Worm (Caenorhabditis elegans): ENCODE results near the gene T04A8.8.

DNA sequence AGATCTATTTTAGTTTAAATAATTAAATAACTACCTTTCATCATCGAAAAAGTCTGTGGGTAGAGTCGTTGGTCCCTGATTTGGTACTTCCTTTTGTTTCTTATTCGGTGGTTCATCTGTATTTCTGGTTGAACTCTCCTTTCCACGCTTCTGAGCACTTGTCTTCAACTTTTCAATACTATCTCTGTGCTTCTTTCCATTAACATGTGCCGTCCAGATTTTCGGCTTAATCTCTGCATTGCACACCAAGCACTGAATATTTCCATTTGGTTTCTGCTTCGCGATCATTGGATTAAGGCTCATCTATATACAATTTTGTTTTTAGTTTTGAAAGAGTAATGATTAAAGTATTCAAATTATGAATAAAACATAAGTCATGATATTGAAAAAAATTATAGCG lies 6.1 kb downstream of the T04A8.8 start, which contains the start of gene sel-13:
- TF ChIP-seq ama-1 (optimal IDR thresholded peaks at IDR 0.05) (no peak), ama-1 (GFP tag; optimal IDR thresholded peaks at IDR 0.05) (no peak), madf-8 (GFP tag; conservative IDR thresholded peaks at IDR 0.05) (no peak), sptf-2 (GFP tag; optimal IDR thresholded peaks at IDR 0.05) (no peak), lin-54 (GFP tag; optimal IDR thresholded peaks at IDR 0.05) (no peak), ztf-25 (GFP tag; IDR thresholded peaks at IDR 0.05) (no peak), mel-28 (tag; optimal IDR thresholded peaks at IDR 0.05; ENCODE audit: borderline replicate concordance) (no peak), dpl-1 (GFP tag; optimal IDR thresholded peaks at IDR 0.05) (no peak), ceh-58 (GFP tag; IDR thresholded peaks at IDR 0.05) (no peak), cebp-1 (GFP tag; IDR thresholded peaks at IDR 0.05) (no peak), cebp-1 (tag; optimal IDR thresholded peaks at IDR 0.05) (no peak), lin-35 (GFP tag; optimal IDR thresholded peaks at IDR 0.05) (no peak), attf-5 (GFP tag; optimal IDR thresholded peaks at IDR 0.05) (no peak), snpc-4 (GFP tag; optimal IDR thresholded peaks at IDR 0.05) (no peak), snpc-4 (tag; optimal IDR thresholded peaks at IDR 0.05) (no peak), mes-4 (tag; optimal IDR thresholded peaks at IDR 0.05) (no peak), ztf-3 (GFP tag; optimal IDR thresholded peaks at IDR 0.05) (no peak)

Data from whole organism, young adult.